Fruit fly (Drosophila melanogaster): ENCODE results near the gene MED11.
A peak's percentile ranks its signal among the peaks of the same experiment; 100 is the strongest.

MED11 gene

dm6 chr3L:18743679-18744078 lies 2.0 kb upstream of the MED11 start (continued):
- TF ChIP-seq Asciz (GFP tag; optimal IDR thresholded peaks at IDR 0.05) (no peak), wdn (GFP tag; IDR thresholded peaks at IDR 0.05) (no peak), lbe (GFP tag; optimal IDR thresholded peaks at IDR 0.05) (no peak), Nf-YC (tag; optimal IDR thresholded peaks at IDR 0.05) (no peak), CG2199 (GFP tag; IDR thresholded peaks at IDR 0.05) (0 out of 3 replicates have a peak, but pooled peaks have one; percentile 60), vfl (GFP tag; optimal IDR thresholded peaks at IDR 0.05) (no peak), luna (GFP tag; optimal IDR thresholded peaks at IDR 0.05) (no peak), hth (optimal IDR thresholded peaks at IDR 0.05) (no peak), CG1602 (GFP tag; optimal IDR thresholded peaks at IDR 0.05) (no peak), dpn (GFP tag; optimal IDR thresholded peaks at IDR 0.05) (no peak), ci (GFP tag; IDR thresholded peaks at IDR 0.05) (peak; percentile 35; the same call in 1 of the 3 replicates), btn (GFP tag; optimal IDR thresholded peaks at IDR 0.05) (no peak), CG12071 (GFP tag; optimal IDR thresholded peaks at IDR 0.05) (no peak), tup (GFP tag; optimal IDR thresholded peaks at IDR 0.05) (no peak), HmgZ (tag; optimal IDR thresholded peaks at IDR 0.05) (peak; percentile 18), CG7745 (tag; optimal IDR thresholded peaks at IDR 0.05) (no peak), GATAe (GFP tag; conservative IDR thresholded peaks at IDR 0.05) (peak; percentile 54), unpg (GFP tag; optimal IDR thresholded peaks at IDR 0.05) (no peak), Kr (GFP tag; optimal IDR thresholded peaks at IDR 0.05) (no peak), CG10431 (GFP tag; optimal IDR thresholded peaks at IDR 0.05) (no peak), CG4617 (GFP tag; optimal IDR thresholded peaks at IDR 0.05; ENCODE audit: borderline replicate concordance) (no peak), ara (GFP tag; IDR thresholded peaks at IDR 0.05) (no peak), CG15696 (tag; optimal IDR thresholded peaks at IDR 0.05) (no peak), phol (tag; optimal IDR thresholded peaks at IDR 0.05) (peak; percentile 5), danr (GFP tag; IDR thresholded peaks at IDR 0.05) (no peak), CG11695 (GFP tag; IDR thresholded peaks at IDR 0.05) (no peak), CG6683 (GFP tag; optimal IDR thresholded peaks at IDR 0.05) (no peak), CG17612 (GFP tag; IDR thresholded peaks at IDR 0.05) (no peak), ssp (GFP tag; IDR thresholded peaks at IDR 0.05) (no peak), dmrt99B (tag; optimal IDR thresholded peaks at IDR 0.05) (no peak), crol (GFP tag; IDR thresholded peaks at IDR 0.05) (no peak), PHDP (tag; optimal IDR thresholded peaks at IDR 0.05) (no peak), tll (GFP tag; optimal IDR thresholded peaks at IDR 0.05) (no peak), Chrac-16 (GFP tag; optimal IDR thresholded peaks at IDR 0.05) (no peak), CG15073 (GFP tag; optimal IDR thresholded peaks at IDR 0.05) (no peak), Trl (optimal IDR thresholded peaks at IDR 0.05) (no peak), Trl (GFP tag; optimal IDR thresholded peaks at IDR 0.05) (no peak), CG8388 (GFP tag; optimal IDR thresholded peaks at IDR 0.05) (peak; percentile 5), CG8924 (tag; optimal IDR thresholded peaks at IDR 0.05) (no peak), jing (GFP tag; optimal IDR thresholded peaks at IDR 0.05) (no peak), Hmr (GFP tag; optimal IDR thresholded peaks at IDR 0.05) (no peak), dan (GFP tag; IDR thresholded peaks at IDR 0.05) (no peak), lov (optimal IDR thresholded peaks at IDR 0.05) (no peak), lov (GFP tag; IDR thresholded peaks at IDR 0.05) (no peak), Scr (GFP tag; IDR thresholded peaks at IDR 0.05; ENCODE audit: partially characterized antibody) (0 out of 2 replicates have a peak, but pooled peaks have one; percentile 27), mld (GFP tag; IDR thresholded peaks at IDR 0.05; ENCODE audit: partially characterized antibody) (no peak), eyg (GFP tag; optimal IDR thresholded peaks at IDR 0.05) (no peak), fd102C (GFP tag; optimal IDR thresholded peaks at IDR 0.05) (no peak), Hand (GFP tag; optimal IDR thresholded peaks at IDR 0.05) (no peak), da (GFP tag; optimal IDR thresholded peaks at IDR 0.05) (no peak), YL-1 (GFP tag; optimal IDR thresholded peaks at IDR 0.05) (no peak), CG11560 (tag; IDR thresholded peaks at IDR 0.05) (no peak)
